Worm (Caenorhabditis elegans): Measurements from ENCODE around the gene Y32F6B.1.

Gene Y32F6B.1

ce11 chrV:10466607-10467092, 17.9 kb downstream of the Y32F6B.1 start (continued):
- TF ChIP-seq ceh-32 (tag; optimal IDR thresholded peaks at IDR 0.05; ENCODE audit: poor library complexity) (no peak), dve-1 (tag; optimal IDR thresholded peaks at IDR 0.05; ENCODE audit: insufficient read depth) (peak; percentile 97), egl-27 (tag; optimal IDR thresholded peaks at IDR 0.05) (peak; percentile 14), nhr-77 (tag; optimal IDR thresholded peaks at IDR 0.05) (peak; percentile 89), lin-15B (tag; optimal IDR thresholded peaks at IDR 0.05) (no peak), F26F4.8 (GFP tag; conservative IDR thresholded peaks at IDR 0.05) (no peak), snpc-1.2 (GFP tag; IDR thresholded peaks at IDR 0.05) (no peak), lin-38 (GFP tag; IDR thresholded peaks at IDR 0.05) (peak; percentile 59), daf-8 (GFP tag; IDR thresholded peaks at IDR 0.05) (no peak), nhr-76 (tag; optimal IDR thresholded peaks at IDR 0.05) (peak; percentile 26), mdt-29 (GFP tag; IDR thresholded peaks at IDR 0.05) (peak; percentile 77), spr-1 (tag; optimal IDR thresholded peaks at IDR 0.05) (peak; percentile 48), gei-8 (GFP tag; optimal IDR thresholded peaks at IDR 0.05) (peak; percentile 80), nhr-11 (tag; optimal IDR thresholded peaks at IDR 0.05) (peak; percentile 97), tra-1 (GFP tag; IDR thresholded peaks at IDR 0.05) (peak; percentile 83), dmd-6 (GFP tag; IDR thresholded peaks at IDR 0.05) (peak; percentile 95), nhr-102 (tag; optimal IDR thresholded peaks at IDR 0.05) (peak; percentile 78), nhr-41 (GFP tag; IDR thresholded peaks at IDR 0.05) (0 out of 2 replicates have a peak, but pooled peaks have one; percentile 34), ceh-82 (tag; optimal IDR thresholded peaks at IDR 0.05) (no peak), D1046.2 (GFP tag; IDR thresholded peaks at IDR 0.05) (no peak), hmg-1.1 (GFP tag; IDR thresholded peaks at IDR 0.05) (peak; percentile 83), rbr-2 (tag; optimal IDR thresholded peaks at IDR 0.05) (peak; percentile 91), cey-2 (tag; optimal IDR thresholded peaks at IDR 0.05; ENCODE audit: borderline replicate concordance, insufficient read depth) (peak; percentile 89), mdl-1 (tag; optimal IDR thresholded peaks at IDR 0.05) (peak; percentile 100), unc-39 (tag; optimal IDR thresholded peaks at IDR 0.05) (peak; percentile 27), ceh-28 (tag; optimal IDR thresholded peaks at IDR 0.05) (peak; percentile 46), nhr-6 (tag; optimal IDR thresholded peaks at IDR 0.05) (peak; percentile 96), tag-97 (GFP tag; IDR thresholded peaks at IDR 0.05) (no peak), ceh-62 (tag; optimal IDR thresholded peaks at IDR 0.05) (no peak), daf-19 (GFP tag; conservative IDR thresholded peaks at IDR 0.05) (no peak), T20F7.1 (GFP tag; optimal IDR thresholded peaks at IDR 0.05) (peak; percentile 54), aly-2 (tag; optimal IDR thresholded peaks at IDR 0.05) (no peak), daf-16 (GFP tag; optimal IDR thresholded peaks at IDR 0.05) (peak in 1 of 2 experiments; percentile 5), daf-16 (tag; optimal IDR thresholded peaks at IDR 0.05) (peak; percentile 69), F49E8.2 (tag; optimal IDR thresholded peaks at IDR 0.05; ENCODE audit: borderline replicate concordance) (no peak), Y5F2A.4 (GFP tag; optimal IDR thresholded peaks at IDR 0.05) (no peak), vab-7 (GFP tag; IDR thresholded peaks at IDR 0.05) (peak; percentile 60; the same call in 1 of the 2 replicates), Y48G9A.11 (GFP tag; IDR thresholded peaks at IDR 0.05) (no peak), php-3 (GFP tag; IDR thresholded peaks at IDR 0.05) (peak; percentile 50), duxl-1 (tag; optimal IDR thresholded peaks at IDR 0.05; ENCODE audit: poor library complexity) (peak; percentile 83), F37D6.2 (tag; optimal IDR thresholded peaks at IDR 0.05) (peak; percentile 79), arid-1 (GFP tag; conservative IDR thresholded peaks at IDR 0.05) (peak; percentile 82), mes-2 (tag; optimal IDR thresholded peaks at IDR 0.05; ENCODE audit: poor library complexity, severe bottlenecking) (peak; percentile 81), nhr-111 (GFP tag; optimal IDR thresholded peaks at IDR 0.05) (no peak), skn-1 (tag; optimal IDR thresholded peaks at IDR 0.05) (peak; percentile 59), nhr-10 (tag; optimal IDR thresholded peaks at IDR 0.05) (peak; percentile 89), F44E2.7 (GFP tag; IDR thresholded peaks at IDR 0.05) (no peak), ztf-11 (tag; optimal IDR thresholded peaks at IDR 0.05) (no peak), nhr-237 (tag; optimal IDR thresholded peaks at IDR 0.05) (peak; percentile 25), mxl-2 (GFP tag; conservative IDR thresholded peaks at IDR 0.05) (peak; percentile 73), lin-29 (GFP tag; IDR thresholded peaks at IDR 0.05) (peak; percentile 61; the same call in 1 of the 2 replicates)

Measured in whole organism, L4 larva.